Fruit fly (Drosophila melanogaster): ENCODE results near the gene CG44954.

The CG44954 gene

dm6 chr3R:30590845-30591244 is 30.9 kb downstream of the CG44954 start:
- no peak for TF ChIP-seq twi (tag; optimal IDR thresholded peaks at IDR 0.05)
- TF ChIP-seq dan (GFP tag; IDR thresholded peaks at IDR 0.05): no peak
- no peak for TF ChIP-seq Camta (GFP tag; optimal IDR thresholded peaks at IDR 0.05)
- TF ChIP-seq CoRest (tag; optimal IDR thresholded peaks at IDR 0.05): no peak

dm6 chr3R:30590237-30590636 is 31.5 kb downstream of the CG44954 start:
- peak; percentile 12 for TF ChIP-seq CG10979 (tag; optimal IDR thresholded peaks at IDR 0.05)
- TF ChIP-seq CG2678 (tag; optimal IDR thresholded peaks at IDR 0.05): peak; percentile 10
- TF ChIP-seq gem (tag; optimal IDR thresholded peaks at IDR 0.05): peak; percentile 40
- peak; percentile 14 for TF ChIP-seq Blimp-1 (GFP tag; optimal IDR thresholded peaks at IDR 0.05)
- TF ChIP-seq row (GFP tag; IDR thresholded peaks at IDR 0.05): 0 out of 3 replicates have a peak, but pooled peaks have one; percentile 13
- peak; percentile 15 for TF ChIP-seq CG7839 (tag; optimal IDR thresholded peaks at IDR 0.05)
- no peak for TF ChIP-seq CG4854 (GFP tag; optimal IDR thresholded peaks at IDR 0.05)
- TF ChIP-seq Sox102F (GFP tag; optimal IDR thresholded peaks at IDR 0.05): peak; percentile 17
- peak; percentile 40 for TF ChIP-seq Ptx1 (GFP tag; IDR thresholded peaks at IDR 0.05)
- peak; percentile 6 for TF ChIP-seq CG2712 (tag; optimal IDR thresholded peaks at IDR 0.05)
- TF ChIP-seq CG32772 (GFP tag; IDR thresholded peaks at IDR 0.05): no peak
- TF ChIP-seq phol (tag; optimal IDR thresholded peaks at IDR 0.05): peak; percentile 26
- TF ChIP-seq CG17359 (tag; optimal IDR thresholded peaks at IDR 0.05): peak; percentile 36
- TF ChIP-seq CG31441 (GFP tag; IDR thresholded peaks at IDR 0.05): 0 out of 2 replicates have a peak, but pooled peaks have one; percentile 14
- no peak for TF ChIP-seq CG14441 (GFP tag; IDR thresholded peaks at IDR 0.05)
- TF ChIP-seq CG6689 (GFP tag; IDR thresholded peaks at IDR 0.05): peak; percentile 22; the same call in 1 of the 2 replicates
- TF ChIP-seq unpg (GFP tag; optimal IDR thresholded peaks at IDR 0.05): peak; percentile 0
- TF ChIP-seq Hr51 (GFP tag; optimal IDR thresholded peaks at IDR 0.05): peak in 1 of 2 experiments; percentile 7
- no peak for TF ChIP-seq ttk (GFP tag; IDR thresholded peaks at IDR 0.05)
- no peak for TF ChIP-seq CG18262 (tag; optimal IDR thresholded peaks at IDR 0.05)
- peak; percentile 52 for TF ChIP-seq dmrt99B (tag; optimal IDR thresholded peaks at IDR 0.05)
- TF ChIP-seq Xrp1 (GFP tag; IDR thresholded peaks at IDR 0.05): 0 out of 2 replicates have a peak, but pooled peaks have one; percentile 5
- no peak for TF ChIP-seq Scr (GFP tag; IDR thresholded peaks at IDR 0.05; ENCODE audit: partially characterized antibody)
- no peak for TF ChIP-seq ems (GFP tag; optimal IDR thresholded peaks at IDR 0.05)
- TF ChIP-seq CG16779 (GFP tag; IDR thresholded peaks at IDR 0.05): no peak

- 0 out of 3 replicates have a peak, but pooled peaks have one; percentile 25 for TF ChIP-seq zen2 (GFP tag; IDR thresholded peaks at IDR 0.05; ENCODE audit: partially characterized antibody)
- no peak for TF ChIP-seq CG33213 (GFP tag; optimal IDR thresholded peaks at IDR 0.05)
- 0 out of 2 replicates have a peak, but pooled peaks have one; percentile 21 for TF ChIP-seq CG42726 (GFP tag; IDR thresholded peaks at IDR 0.05; ENCODE audit: partially characterized antibody)
- TF ChIP-seq Tbp (GFP tag; optimal IDR thresholded peaks at IDR 0.05): no peak
- TF ChIP-seq sr (GFP tag; IDR thresholded peaks at IDR 0.05): peak; percentile 10; the same call in 1 of the 3 replicates
- no peak for TF ChIP-seq stwl (tag; optimal IDR thresholded peaks at IDR 0.05)
- TF ChIP-seq Camta (GFP tag; optimal IDR thresholded peaks at IDR 0.05): no peak
- 0 out of 4 replicates have a peak, but pooled peaks have one; percentile 17 for TF ChIP-seq chinmo (GFP tag; IDR thresholded peaks at IDR 0.05; ENCODE audit: partially characterized antibody)
- peak; percentile 13 for TF ChIP-seq grn (GFP tag; optimal IDR thresholded peaks at IDR 0.05)
- peak; percentile 15 to 32 for TF ChIP-seq Trl (optimal IDR thresholded peaks at IDR 0.05)
- no peak for TF ChIP-seq Trl (GFP tag; optimal IDR thresholded peaks at IDR 0.05)
- TF ChIP-seq Deaf1 (tag; optimal IDR thresholded peaks at IDR 0.05): peak; percentile 87
- TF ChIP-seq CG6175 (GFP tag; IDR thresholded peaks at IDR 0.05): 0 out of 3 replicates have a peak, but pooled peaks have one; percentile 59
- peak; percentile 55 for TF ChIP-seq Med (GFP tag)
- TF ChIP-seq CG11695 (GFP tag; IDR thresholded peaks at IDR 0.05): no peak
- TF ChIP-seq CG12769 (tag; optimal IDR thresholded peaks at IDR 0.05): peak; percentile 75
- TF ChIP-seq oc (tag; optimal IDR thresholded peaks at IDR 0.05): peak; percentile 3
- peak in 1 of 2 experiments; percentile 9 for TF ChIP-seq Pdp1 (GFP tag; optimal IDR thresholded peaks at IDR 0.05)
- TF ChIP-seq CG3847 (GFP tag; IDR thresholded peaks at IDR 0.05): no peak
- TF ChIP-seq CG13894 (tag; optimal IDR thresholded peaks at IDR 0.05): peak; percentile 94
Measured at dm6 chr3R:30587196-30587753, 34.4 kb downstream of the CG44954 start, which contains the start of gene CG9717. Gene CG9717, minus strand, starts transcription at chr3R:30587302.
